Fruit fly (Drosophila melanogaster): Measurements from ENCODE around the gene Cpr78Cc.
A peak's percentile ranks its signal among the peaks of the same experiment; 100 is the strongest.

The Cpr78Cc gene

dm6 chr3L:21334999-21335631 lies 34.7 kb downstream of the Cpr78Cc start, which contains the start of gene Tsr1 (continued):
- no peak for TF ChIP-seq CG17568 (GFP tag; optimal IDR thresholded peaks at IDR 0.05)
- TF ChIP-seq CkIIα-i1 (GFP tag; IDR thresholded peaks at IDR 0.05), result no peak
- peak; percentile 79 for TF ChIP-seq vnd (GFP tag; IDR thresholded peaks at IDR 0.05; ENCODE audit: partially characterized antibody)
- TF ChIP-seq stwl (tag; optimal IDR thresholded peaks at IDR 0.05), result peak; percentile 43
- no peak for TF ChIP-seq psq (GFP tag; optimal IDR thresholded peaks at IDR 0.05)
- peak; percentile 85 for TF ChIP-seq sna (GFP tag; IDR thresholded peaks at IDR 0.05; ENCODE audit: partially characterized antibody)
- no peak for TF ChIP-seq chif (GFP tag; optimal IDR thresholded peaks at IDR 0.05)
- no peak for TF ChIP-seq sug (tag; optimal IDR thresholded peaks at IDR 0.05)
- TF ChIP-seq jigr1 (GFP tag; IDR thresholded peaks at IDR 0.05), result no peak
- TF ChIP-seq dm (GFP tag; optimal IDR thresholded peaks at IDR 0.05), result peak; percentile 96
- no peak for TF ChIP-seq sd (tag; optimal IDR thresholded peaks at IDR 0.05)
- no peak for TF ChIP-seq toy (GFP tag; IDR thresholded peaks at IDR 0.05)
- TF ChIP-seq CG2712 (tag; optimal IDR thresholded peaks at IDR 0.05), result peak; percentile 59
- TF ChIP-seq seq (GFP tag; IDR thresholded peaks at IDR 0.05), result no peak
- TF ChIP-seq ranshi (GFP tag; IDR thresholded peaks at IDR 0.05), result no peak
- no peak for TF ChIP-seq CG3281 (GFP tag; optimal IDR thresholded peaks at IDR 0.05)
- no peak for TF ChIP-seq twi (tag; optimal IDR thresholded peaks at IDR 0.05)
- peak; percentile 47 for TF ChIP-seq MBD-R2 (GFP tag; IDR thresholded peaks at IDR 0.05)
- no peak for TF ChIP-seq btn (GFP tag; optimal IDR thresholded peaks at IDR 0.05)
- peak; percentile 12 for TF ChIP-seq CG9797 (GFP tag; optimal IDR thresholded peaks at IDR 0.05)
- TF ChIP-seq Xbp1 (GFP tag; optimal IDR thresholded peaks at IDR 0.05), result no peak
- no peak for TF ChIP-seq yki (optimal IDR thresholded peaks at IDR 0.05)
- no peak for TF ChIP-seq Chrac-16 (GFP tag; optimal IDR thresholded peaks at IDR 0.05)
- TF ChIP-seq Stat92E (GFP tag; optimal IDR thresholded peaks at IDR 0.05), result no peak
- no peak for TF ChIP-seq HmgD (GFP tag; optimal IDR thresholded peaks at IDR 0.05)
- no peak for TF ChIP-seq eve (GFP tag; optimal IDR thresholded peaks at IDR 0.05)
- TF ChIP-seq CG4360 (GFP tag; IDR thresholded peaks at IDR 0.05), result no peak
- no peak for TF ChIP-seq Poxn (GFP tag; IDR thresholded peaks at IDR 0.05)
- no peak for TF ChIP-seq NFAT (GFP tag; IDR thresholded peaks at IDR 0.05)
- peak; percentile 94 for TF ChIP-seq zen2 (GFP tag; IDR thresholded peaks at IDR 0.05; ENCODE audit: partially characterized antibody)
- TF ChIP-seq CG31224 (GFP tag; IDR thresholded peaks at IDR 0.05), result no peak
- no peak for TF ChIP-seq tll (GFP tag; optimal IDR thresholded peaks at IDR 0.05)
- TF ChIP-seq Hey (tag; optimal IDR thresholded peaks at IDR 0.05), result no peak
- TF ChIP-seq CG7928 (GFP tag; optimal IDR thresholded peaks at IDR 0.05), result no peak
- TF ChIP-seq bbx (GFP tag; IDR thresholded peaks at IDR 0.05; ENCODE audit: partially characterized antibody), result peak; percentile 92
- TF ChIP-seq CG13894 (tag; optimal IDR thresholded peaks at IDR 0.05), result no peak
- no peak for TF ChIP-seq jing (GFP tag; optimal IDR thresholded peaks at IDR 0.05)
- no peak for TF ChIP-seq CG14667 (GFP tag; IDR thresholded peaks at IDR 0.05)
- TF ChIP-seq CG12155 (GFP tag; optimal IDR thresholded peaks at IDR 0.05), result no peak
- TF ChIP-seq nerfin-2 (GFP tag; IDR thresholded peaks at IDR 0.05; ENCODE audit: partially characterized antibody), result peak; percentile 83
- peak; percentile 80 for TF ChIP-seq Dref (GFP tag; IDR thresholded peaks at IDR 0.05)
- TF ChIP-seq BtbVII (GFP tag; optimal IDR thresholded peaks at IDR 0.05), result no peak
- TF ChIP-seq TFAM (GFP tag; optimal IDR thresholded peaks at IDR 0.05), result no peak
- no peak for TF ChIP-seq CG8478 (optimal IDR thresholded peaks at IDR 0.05)
- no peak for TF ChIP-seq CG12744 (GFP tag; optimal IDR thresholded peaks at IDR 0.05)
- no peak for TF ChIP-seq odd (GFP tag; optimal IDR thresholded peaks at IDR 0.05)
- TF ChIP-seq C15 (GFP tag; IDR thresholded peaks at IDR 0.05), result no peak
- TF ChIP-seq CG12769 (tag; optimal IDR thresholded peaks at IDR 0.05), result no peak
- no peak for TF ChIP-seq CG33557 (GFP tag; optimal IDR thresholded peaks at IDR 0.05)
- no peak for TF ChIP-seq grau (tag; optimal IDR thresholded peaks at IDR 0.05)
- no peak for TF ChIP-seq lilli (GFP tag; optimal IDR thresholded peaks at IDR 0.05)
